Worm (Caenorhabditis elegans): Measurements from ENCODE around the gene F39E9.14.

DNA sequence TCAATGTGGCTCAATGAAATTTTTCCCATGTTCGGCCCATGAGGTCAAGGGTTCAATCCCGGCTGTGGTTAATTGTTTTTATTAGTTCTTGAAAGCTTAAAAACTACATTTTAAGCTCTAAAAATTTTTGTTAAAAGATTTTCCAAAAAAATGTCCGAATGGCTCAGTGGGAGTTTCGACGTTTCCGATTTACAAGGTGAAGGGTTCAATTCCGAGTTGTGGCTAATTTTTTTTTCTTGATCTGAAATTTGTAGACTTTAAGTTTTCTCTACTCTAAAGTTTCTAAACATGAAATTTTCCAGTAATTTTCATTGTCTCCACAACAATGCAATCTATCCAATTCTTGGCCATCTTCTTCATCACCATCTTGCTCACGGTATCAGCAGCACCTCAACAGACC lies 27.9 kb downstream of the F39E9.14 start, which contains the start of gene F02E11.2:
- TF ChIP-seq C16A3.4 (tag; optimal IDR thresholded peaks at IDR 0.05) (no peak), nhr-11 (tag; optimal IDR thresholded peaks at IDR 0.05) (no peak), dpl-1 (GFP tag; optimal IDR thresholded peaks at IDR 0.05) (no peak), aha-1 (tag; optimal IDR thresholded peaks at IDR 0.05) (no peak), sptf-1 (tag; optimal IDR thresholded peaks at IDR 0.05) (no peak), efl-1 (optimal IDR thresholded peaks at IDR 0.05) (no peak), efl-1 (GFP tag; optimal IDR thresholded peaks at IDR 0.05 in 1 of 2) (no peak), nhr-77 (tag; optimal IDR thresholded peaks at IDR 0.05) (no peak), blmp-1 (tag; optimal IDR thresholded peaks at IDR 0.05) (no peak), snpc-4 (tag; optimal IDR thresholded peaks at IDR 0.05) (no peak), zip-4 (GFP tag; optimal IDR thresholded peaks at IDR 0.05) (no peak), lin-39 (tag; optimal IDR thresholded peaks at IDR 0.05) (no peak), vab-15 (tag; optimal IDR thresholded peaks at IDR 0.05) (no peak), alr-1 (tag; optimal IDR thresholded peaks at IDR 0.05; ENCODE audit: borderline replicate concordance) (no peak)

All from whole organism, L1 larva.